Worm (Caenorhabditis elegans) whole organism, young adult: ENCODE data around the gene vps-54.

Experiments
- C06A6.2 ChIP-seq: fragments of 200-800 bp; sonication (Bioruptor generic); conservative IDR thresholded peaks from 2 replicates; pipeline ENCODE4 v1.3.6; 2022; ENCODE audit warnings: missing genetic modification characterization, missing compliant biosample characterization
- C17E4.6 ChIP-seq: fragments of 200-800 bp; sonication (Bioruptor generic); IDR thresholded peaks from 2 replicates; pipeline ENCODE4 v1.3.6; 2022; ENCODE audit warnings: missing genetic modification reagents, missing genetic modification characterization, missing compliant biosample characterization
- D2030.7 ChIP-seq: fragments of 200-800 bp; sonication (Bioruptor generic); IDR thresholded peaks from 2 replicates; pipeline ENCODE4 v1.3.6; 2022; ENCODE audit warnings: missing genetic modification reagents, missing genetic modification characterization, missing compliant biosample characterization
- F10E7.11 ChIP-seq: sonication (generic microtip); optimal IDR thresholded peaks from 2 replicates; lab custom pipeline; 2017; ENCODE audit warnings: mild to moderate bottlenecking, missing genetic modification characterization, moderate library complexity, missing compliant biosample characterization
- F22D6.2 ChIP-seq: sonication (generic microtip); optimal IDR thresholded peaks from 2 replicates; lab custom pipeline; 2016; ENCODE audit warnings: mild to moderate bottlenecking, missing genetic modification characterization, missing compliant biosample characterization
- F37B4.10 ChIP-seq: fragments of 200-800 bp; sonication (Bioruptor generic); IDR thresholded peaks from 2 replicates; pipeline ENCODE4 v1.3.6; 2022; ENCODE audit warnings: missing genetic modification characterization, missing compliant biosample characterization
- F52B5.7 ChIP-seq: sonication (generic microtip); optimal IDR thresholded peaks from 2 replicates; lab custom pipeline; 2016; ENCODE audit warnings: mild to moderate bottlenecking, missing genetic modification characterization, missing compliant biosample characterization
- F57A8.1 ChIP-seq: fragments of 200-800 bp; sonication (Bioruptor generic); optimal IDR thresholded peaks from 2 replicates; lab custom pipeline; 2018; ENCODE audit warnings: mild to moderate bottlenecking, missing genetic modification characterization, moderate library complexity, missing compliant biosample characterization
- T07F8.4 ChIP-seq: sonication (generic microtip); optimal IDR thresholded peaks from 2 replicates; lab custom pipeline; 2016; ENCODE audit warnings: mild to moderate bottlenecking, missing genetic modification characterization, moderate library complexity, missing compliant biosample characterization
- T26A5.8 ChIP-seq: sonication (generic microtip); optimal IDR thresholded peaks from 2 replicates; lab custom pipeline; 2016; ENCODE audit warnings: missing genetic modification characterization, missing compliant biosample characterization
- Y53F4B.3 ChIP-seq: fragments of 200-800 bp; sonication (Bioruptor generic); IDR thresholded peaks from 2 replicates; pipeline ENCODE4 v1.3.6; 2022; ENCODE audit warnings: missing genetic modification reagents, missing genetic modification characterization, missing compliant biosample characterization
- Y67H2A.10 ChIP-seq: fragments of 200-800 bp; sonication (Bioruptor generic); conservative IDR thresholded peaks from 2 replicates; pipeline ENCODE4 v1.3.6; 2022; ENCODE audit warnings: missing genetic modification reagents, missing genetic modification characterization, missing compliant biosample characterization
- athp-1 ChIP-seq: sonication (generic microtip); optimal IDR thresholded peaks from 2 replicates; lab custom pipeline; 2017; ENCODE audit warnings: mild to moderate bottlenecking, missing genetic modification characterization, missing compliant biosample characterization
- cebp-2 ChIP-seq: fragments of 200-800 bp; sonication (Bioruptor generic); IDR thresholded peaks from 2 replicates; pipeline ENCODE4 v1.3.6; 2022; ENCODE audit warnings: missing genetic modification characterization, missing compliant biosample characterization
- chd-7 ChIP-seq: sonication (generic microtip); optimal IDR thresholded peaks from 2 replicates; lab custom pipeline; 2016; ENCODE audit warnings: mild to moderate bottlenecking, missing genetic modification characterization, moderate library complexity, missing compliant biosample characterization
- die-1 ChIP-seq: sonication (generic microtip); optimal IDR thresholded peaks from 2 replicates; lab custom pipeline; 2016; ENCODE audit warnings: missing genotype, mild to moderate bottlenecking, missing genetic modification characterization, missing compliant biosample characterization
- dpl-1 ChIP-seq: fragments of 150-350 bp; optimal IDR thresholded peaks from 2 replicates; lab custom pipeline; 2014; ENCODE audit warnings: missing biosample characterization, missing genetic modification reagents, missing genetic modification characterization
- efl-1 ChIP-seq: fragments of 150-350 bp; optimal IDR thresholded peaks from 2 replicates; lab custom pipeline; 2014; ENCODE audit warnings: missing biosample characterization, missing genetic modification reagents, missing genetic modification characterization
- egrh-3 ChIP-seq: fragments of 200-800 bp; sonication (Bioruptor generic); IDR thresholded peaks from 2 replicates; pipeline ENCODE4 v1.3.6; 2022; ENCODE audit warnings: missing genetic modification reagents, missing genetic modification characterization, missing compliant biosample characterization
- hlh-12 ChIP-seq: sonication (generic microtip); optimal IDR thresholded peaks from 2 replicates; lab custom pipeline; 2016; ENCODE audit warnings: missing genetic modification characterization, missing compliant biosample characterization
- hsf-1 ChIP-seq: fragments of 200-800 bp; sonication (Bioruptor generic); IDR thresholded peaks from 2 replicates; pipeline ENCODE4 v1.3.6; 2022; ENCODE audit warnings: missing genetic modification reagents, missing genetic modification characterization, missing compliant biosample characterization
- let-526 ChIP-seq: fragments of 200-800 bp; sonication (Bioruptor generic); IDR thresholded peaks from 2 replicates; pipeline ENCODE4 v1.3.6; 2022; ENCODE audit warnings: missing genetic modification reagents, missing genetic modification characterization, missing compliant biosample characterization
- lin-40 ChIP-seq: sonication (generic microtip); optimal IDR thresholded peaks from 2 replicates; lab custom pipeline; 2016; ENCODE audit warnings: missing genetic modification characterization, mild to moderate bottlenecking, missing compliant biosample characterization, missing genotype, missing genetic modification reagents
- madf-3 ChIP-seq: fragments of 200-800 bp; sonication (Bioruptor generic); IDR thresholded peaks from 2 replicates; pipeline ENCODE4 v1.3.6; 2022; ENCODE audit warnings: missing genetic modification reagents, missing genetic modification characterization, missing compliant biosample characterization
- madf-6 ChIP-seq: fragments of 200-800 bp; sonication (Bioruptor generic); IDR thresholded peaks from 2 replicates; pipeline ENCODE4 v1.3.6; 2022; ENCODE audit warnings: missing genetic modification reagents, missing genetic modification characterization, missing compliant biosample characterization
- nhr-27 ChIP-seq: fragments of 200-800 bp; sonication (Bioruptor generic); optimal IDR thresholded peaks from 2 replicates; lab custom pipeline; 2018; ENCODE audit warnings: mild to moderate bottlenecking, missing genetic modification characterization, moderate library complexity, missing compliant biosample characterization
- nhr-80 ChIP-seq: sonication (generic microtip); optimal IDR thresholded peaks from 2 replicates; lab custom pipeline; 2016; ENCODE audit warnings: missing genetic modification characterization, missing compliant biosample characterization
- nhr-90 ChIP-seq: sonication (generic microtip); optimal IDR thresholded peaks from 2 replicates; lab custom pipeline; 2016; ENCODE audit warnings: missing genotype, mild to moderate bottlenecking, missing genetic modification characterization, missing compliant biosample characterization
- pbrm-1 ChIP-seq: fragments of 200-800 bp; sonication (Bioruptor generic); IDR thresholded peaks from 2 replicates; pipeline ENCODE4 v1.3.6; 2022; ENCODE audit warnings: missing genetic modification reagents, missing genetic modification characterization, missing compliant biosample characterization
- rec-8 ChIP-seq, 2 experiments: sonication (generic microtip); optimal IDR thresholded peaks; 2 replicates each; lab custom pipeline; 2016; ENCODE audit warnings: mild to moderate bottlenecking in 2 of 2, missing genetic modification characterization in 2 of 2, missing genetic modification reagents in 2 of 2, missing genotype in 2 of 2, missing biosample characterization in 1 of 2, missing compliant biosample characterization in 1 of 2, moderate library complexity in 1 of 2
- sea-2 ChIP-seq: fragments of 200-800 bp; sonication (Bioruptor generic); IDR thresholded peaks from 2 replicates; pipeline ENCODE4 v1.3.6; 2022; ENCODE audit warnings: missing genetic modification characterization, missing compliant biosample characterization
- snpc-3.4 ChIP-seq: sonication (generic microtip); optimal IDR thresholded peaks from 2 replicates; lab custom pipeline; 2017; ENCODE audit warnings: missing genetic modification characterization, mild to moderate bottlenecking, missing compliant biosample characterization, antibody characterized with exemption, moderate library complexity, missing genotype, missing genetic modification reagents
- somi-1 ChIP-seq: fragments of 200-800 bp; sonication (Bioruptor generic); optimal IDR thresholded peaks from 2 replicates; lab custom pipeline; 2018; ENCODE audit warnings: mild to moderate bottlenecking, missing genetic modification characterization, missing compliant biosample characterization
- unc-62 ChIP-seq: fragments of 150-350 bp; optimal IDR thresholded peaks from 2 replicates; lab custom pipeline; 2014; ENCODE audit warnings: missing biosample characterization, missing genetic modification reagents, missing genetic modification characterization
- zfh-2 ChIP-seq: fragments of 200-800 bp; sonication (Bioruptor generic); conservative IDR thresholded peaks from 2 replicates; pipeline ENCODE4 v1.3.6; 2022; ENCODE audit warnings: missing genetic modification reagents, missing genetic modification characterization, missing compliant biosample characterization
- ztf-25 ChIP-seq: fragments of 200-800 bp; sonication (Bioruptor generic); IDR thresholded peaks from 2 replicates; pipeline ENCODE4 v1.3.6; 2022; ENCODE audit warnings: missing genetic modification reagents, missing genetic modification characterization, missing compliant biosample characterization
- ztf-28 ChIP-seq: fragments of 200-800 bp; sonication (Bioruptor generic); IDR thresholded peaks from 2 replicates; pipeline ENCODE4 v1.3.6; 2022; ENCODE audit warnings: missing genetic modification reagents, missing genetic modification characterization, missing compliant biosample characterization
- ztf-6 ChIP-seq: fragments of 200-800 bp; sonication (Bioruptor generic); IDR thresholded peaks from 2 replicates; pipeline ENCODE4 v1.3.6; 2022; ENCODE audit warnings: missing genetic modification reagents, missing genetic modification characterization, missing compliant biosample characterization

The vps-54 gene

ce11 chrV:10592479-10592878 is 16.3 kb upstream of the vps-54 start, which contains the start of gene T21C9.9:
Gene T21C9.9, minus strand, starts transcription at chrV:10592579.
- 0 out of 2 replicates have a peak, but pooled peaks have one; percentile 13 for TF ChIP-seq F37B4.10
- no peak for TF ChIP-seq hsf-1

- TF ChIP-seq zfh-2 (GFP tag; lab: Robert Waterston, UW) (no peak), hlh-12 (no peak), athp-1 (tag; lab: Kevin White, UChicago) (no peak), unc-62 (GFP tag; lab: Kevin White, UChicago) (peak; percentile 91), let-526 (GFP tag; lab: Robert Waterston, UW) (no peak), nhr-27 (tag; lab: Kevin White, UChicago) (no peak), nhr-80 (tag; lab: Kevin White, UChicago) (peak; percentile 50), rec-8 (tag; optimal IDR thresholded peaks at IDR 0.05; lab: Kevin White, UChicago) (no peak), ztf-28 (no peak), nhr-90 (no peak), ztf-25 (GFP tag; lab: Robert Waterston, UW) (no peak), madf-6 (no peak), T07F8.4 (tag; lab: Kevin White, UChicago) (no peak), madf-3 (GFP tag; lab: Robert Waterston, UW) (no peak), C17E4.6 (no peak), chd-7 (tag; lab: Kevin White, UChicago) (no peak)
- TF ChIP-seq, all 124 proteins: peak for 2
These were observed 13.7 kb upstream of the vps-54 start, which contains the start of gene ttr-23 for ce11 chrV:10589774-10590528. Gene ttr-23, minus strand, starts transcription at chrV:10589860.

- TF ChIP-seq pbrm-1, result no peak
- TF ChIP-seq ztf-25 (GFP tag; lab: Robert Waterston, UW), result no peak
- no peak for TF ChIP-seq somi-1 (GFP tag; lab: Kevin White, UChicago)
- TF ChIP-seq F10E7.11 (tag; lab: Kevin White, UChicago), result no peak
- TF ChIP-seq C06A6.2, result no peak
- no peak for TF ChIP-seq dpl-1 (GFP tag; lab: Kevin White, UChicago)
- TF ChIP-seq cebp-2, result no peak
- TF ChIP-seq lin-40 (tag; lab: Kevin White, UChicago), result no peak
- no peak for TF ChIP-seq Y67H2A.10 (GFP tag; lab: Robert Waterston, UW)
- TF ChIP-seq nhr-80 (tag; lab: Kevin White, UChicago), result no peak
- no peak for TF ChIP-seq T26A5.8 (tag; lab: Kevin White, UChicago)
- no peak for TF ChIP-seq snpc-3.4
- no peak for TF ChIP-seq F57A8.1
- no peak for TF ChIP-seq F52B5.7
- no peak for TF ChIP-seq F22D6.2 (tag; lab: Kevin White, UChicago)
- TF ChIP-seq egrh-3 (GFP tag; lab: Robert Waterston, UW), result no peak
- no peak for TF ChIP-seq Y53F4B.3 (GFP tag; lab: Robert Waterston, UW)
- TF ChIP-seq, all 124 proteins: peak for 0
These were observed 12.5 kb upstream of the vps-54 start, which contains the start of gene srg-32 for ce11 chrV:10588694-10589093. Gene srg-32, minus strand, starts transcription at chrV:10588794.

ce11 chrV:10581837-10582300 is 5.7 kb upstream of the vps-54 start, which contains the start of gene T21C9.6:
Gene T21C9.6, plus strand, starts transcription at chrV:10581887.
- TF ChIP-seq D2030.7 (no peak), ztf-6 (GFP tag; lab: Robert Waterston, UW) (no peak), efl-1 (no peak), F37B4.10 (no peak), sea-2 (GFP tag; lab: Robert Waterston, UW) (no peak), nhr-80 (tag; lab: Kevin White, UChicago) (peak; percentile 16), F10E7.11 (tag; lab: Kevin White, UChicago) (no peak), die-1 (tag; lab: Kevin White, UChicago) (no peak)
